Fruit fly (Drosophila melanogaster): ENCODE measurements around the gene Cpr76Ba.

The Cpr76Ba gene

dm6 chr3L:19562146-19562700 is 44.1 kb upstream of the Cpr76Ba start (continued):
- TF ChIP-seq row (GFP tag; IDR thresholded peaks at IDR 0.05) (no peak), CG4360 (GFP tag; IDR thresholded peaks at IDR 0.05) (no peak), dpn (GFP tag; optimal IDR thresholded peaks at IDR 0.05) (no peak), cg (GFP tag; optimal IDR thresholded peaks at IDR 0.05) (peak; percentile 85), zf30C (GFP tag; optimal IDR thresholded peaks at IDR 0.05) (peak; percentile 17), dati (GFP tag; IDR thresholded peaks at IDR 0.05) (no peak), fd96Cb (tag; optimal IDR thresholded peaks at IDR 0.05) (no peak), Abd-B (GFP tag; optimal IDR thresholded peaks at IDR 0.05) (no peak), Optix (GFP tag; IDR thresholded peaks at IDR 0.05) (no peak), CG13424 (tag; optimal IDR thresholded peaks at IDR 0.05) (no peak), CG11695 (GFP tag; IDR thresholded peaks at IDR 0.05) (no peak), Adf1 (GFP tag; IDR thresholded peaks at IDR 0.05) (peak; percentile 94), CG34224 (GFP tag; IDR thresholded peaks at IDR 0.05; ENCODE audit: partially characterized antibody) (peak; percentile 18; the same call in 1 of the 3 replicates), scrt (GFP tag; optimal IDR thresholded peaks at IDR 0.05) (no peak), Poxn (GFP tag; IDR thresholded peaks at IDR 0.05) (no peak), hbn (GFP tag; IDR thresholded peaks at IDR 0.05; ENCODE audit: partially characterized antibody) (no peak), tll (GFP tag; optimal IDR thresholded peaks at IDR 0.05) (peak in 1 of 2 experiments; percentile 38), h (optimal IDR thresholded peaks at IDR 0.05) (no peak), CG1529 (GFP tag; optimal IDR thresholded peaks at IDR 0.05) (no peak), CG6854 (GFP tag; optimal IDR thresholded peaks at IDR 0.05) (no peak), jing (GFP tag; optimal IDR thresholded peaks at IDR 0.05) (no peak), sim (GFP tag; IDR thresholded peaks at IDR 0.05) (no peak), CG18011 (GFP tag; optimal IDR thresholded peaks at IDR 0.05) (no peak), pho (GFP tag; optimal IDR thresholded peaks at IDR 0.05) (no peak)

- no peak for TF ChIP-seq CG6254 (GFP tag; optimal IDR thresholded peaks at IDR 0.05)
- no peak for TF ChIP-seq sisA (GFP tag; IDR thresholded peaks at IDR 0.05)
- TF ChIP-seq CG9727 (GFP tag; optimal IDR thresholded peaks at IDR 0.05), result peak; percentile 8
- TF ChIP-seq CG16779 (GFP tag; IDR thresholded peaks at IDR 0.05), result no peak
- no peak for TF ChIP-seq CG4360 (GFP tag; IDR thresholded peaks at IDR 0.05)
- no peak for TF ChIP-seq CG4820 (GFP tag; optimal IDR thresholded peaks at IDR 0.05)
- no peak for TF ChIP-seq CrebB (tag; optimal IDR thresholded peaks at IDR 0.05)
- TF ChIP-seq Bteb2 (GFP tag; optimal IDR thresholded peaks at IDR 0.05), result peak; percentile 21
- TF ChIP-seq CG17361 (GFP tag; IDR thresholded peaks at IDR 0.05), result no peak
- TF ChIP-seq tna (GFP tag; IDR thresholded peaks at IDR 0.05; ENCODE audit: partially characterized antibody), result no peak
- TF ChIP-seq CG8924 (tag; optimal IDR thresholded peaks at IDR 0.05), result peak; percentile 1
- no peak for TF ChIP-seq fd64A (GFP tag; optimal IDR thresholded peaks at IDR 0.05)
- TF ChIP-seq Sox102F (GFP tag; optimal IDR thresholded peaks at IDR 0.05), result peak; percentile 38
- no peak for TF ChIP-seq Hr3 (GFP tag; optimal IDR thresholded peaks at IDR 0.05)
- TF ChIP-seq CG17612 (GFP tag; IDR thresholded peaks at IDR 0.05), result no peak
- TF ChIP-seq CG8944 (GFP tag; optimal IDR thresholded peaks at IDR 0.05), result no peak
- peak; percentile 40 for TF ChIP-seq CG9932 (GFP tag; IDR thresholded peaks at IDR 0.05)
- TF ChIP-seq CG11085 (GFP tag; IDR thresholded peaks at IDR 0.05), result no peak
- no peak for TF ChIP-seq Vsx1 (GFP tag; optimal IDR thresholded peaks at IDR 0.05)
- TF ChIP-seq stwl (tag; optimal IDR thresholded peaks at IDR 0.05), result no peak
- no peak for TF ChIP-seq gsb (GFP tag; IDR thresholded peaks at IDR 0.05)
- TF ChIP-seq CG3726 (GFP tag; IDR thresholded peaks at IDR 0.05), result no peak
- peak; percentile 22 for TF ChIP-seq Usf (GFP tag; optimal IDR thresholded peaks at IDR 0.05)
- TF ChIP-seq hth (optimal IDR thresholded peaks at IDR 0.05), result no peak
- 0 out of 2 replicates have a peak, but pooled peaks have one; percentile 14 for TF ChIP-seq Ada2b (GFP tag; IDR thresholded peaks at IDR 0.05)
- no peak for TF ChIP-seq pita (GFP tag; optimal IDR thresholded peaks at IDR 0.05)
- peak; percentile 21 for TF ChIP-seq CG13296 (GFP tag; optimal IDR thresholded peaks at IDR 0.05)
- peak; percentile 60 for TF ChIP-seq CG11504 (tag; optimal IDR thresholded peaks at IDR 0.05)
- TF ChIP-seq nom (GFP tag; optimal IDR thresholded peaks at IDR 0.05), result no peak
These were observed 43.6 kb upstream of the Cpr76Ba start for dm6 chr3L:19561745-19562144.

Data from whole organism, embryonic.